Fruit fly (Drosophila melanogaster): ENCODE data around the gene CG7294.

CG7294 gene

dm6 chr2L:10704425-10704824, 15.4 kb upstream of the CG7294 start:
- no peak for TF ChIP-seq EcR (GFP tag; optimal IDR thresholded peaks at IDR 0.05)
- TF ChIP-seq usp (GFP tag; optimal IDR thresholded peaks at IDR 0.05): no peak
- TF ChIP-seq psq (optimal IDR thresholded peaks at IDR 0.05): no peak
- no peak for TF ChIP-seq Dll (optimal IDR thresholded peaks at IDR 0.05)
- no peak for TF ChIP-seq CG8478 (optimal IDR thresholded peaks at IDR 0.05)
- no peak for TF ChIP-seq pan (optimal IDR thresholded peaks at IDR 0.05)

DNA sequence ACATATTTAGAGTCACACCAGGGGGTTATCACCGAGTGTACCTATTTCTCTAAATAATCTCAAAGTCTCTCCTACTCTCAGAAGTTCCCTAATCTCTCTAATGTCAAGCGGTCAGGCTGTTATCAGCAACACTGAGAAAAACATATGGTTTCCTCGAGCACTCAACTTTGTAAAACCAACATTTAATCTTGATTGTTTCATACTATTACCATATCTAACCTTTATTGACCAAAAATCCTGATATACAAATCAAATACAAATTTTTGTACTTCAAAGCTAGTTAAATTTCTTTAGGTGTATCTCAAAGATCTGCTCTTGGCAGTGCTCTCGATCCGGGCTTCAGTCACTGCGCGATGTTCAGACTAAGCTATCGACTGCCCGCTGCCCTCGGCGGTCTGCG, 14.2 kb upstream of the CG7294 start, which contains the start of gene CG6415:
Gene CG6415, plus strand, starts transcription at position 341 of the 400 bp plus-strand sequence.
- TF ChIP-seq psq (optimal IDR thresholded peaks at IDR 0.05) (no peak), Dll (optimal IDR thresholded peaks at IDR 0.05) (no peak), EcR (GFP tag; optimal IDR thresholded peaks at IDR 0.05) (no peak)

DNA sequence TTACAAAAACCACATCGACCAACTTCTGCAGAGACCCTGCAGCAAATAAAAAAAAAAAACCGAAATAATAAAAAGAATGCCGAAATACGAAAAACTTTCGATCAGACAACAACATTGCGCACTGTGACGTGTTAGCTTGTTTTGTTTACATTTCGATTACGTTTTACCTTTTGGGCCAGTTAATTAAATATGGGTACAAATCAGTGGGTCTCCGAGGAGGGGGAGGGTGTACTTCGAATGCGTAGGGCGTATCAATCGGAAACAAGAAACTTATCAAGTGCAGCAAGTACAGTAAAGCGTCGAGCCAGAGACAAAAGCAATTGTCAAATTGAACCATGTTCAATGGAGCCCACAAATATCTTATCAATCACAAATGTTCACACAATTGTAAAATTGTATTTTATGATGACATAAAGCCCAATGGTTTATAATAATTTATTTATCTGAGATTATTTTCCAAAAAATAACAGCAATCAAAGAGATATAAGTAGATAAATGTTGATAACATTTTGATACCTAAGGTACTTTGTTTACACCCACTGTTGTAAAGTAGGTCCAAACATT, 12.5 kb upstream of the CG7294 start, which contains the start of gene Lip1:
Gene Lip1, minus strand, starts transcription at position 46 of the 564 bp plus-strand sequence.
- no peak for TF ChIP-seq pan (optimal IDR thresholded peaks at IDR 0.05)
- TF ChIP-seq psq (optimal IDR thresholded peaks at IDR 0.05): no peak
- TF ChIP-seq usp (GFP tag; optimal IDR thresholded peaks at IDR 0.05): no peak
- TF ChIP-seq EcR (GFP tag; optimal IDR thresholded peaks at IDR 0.05): no peak
- no peak for TF ChIP-seq Dll (optimal IDR thresholded peaks at IDR 0.05)
- TF ChIP-seq CG8478 (optimal IDR thresholded peaks at IDR 0.05): no peak

DNA sequence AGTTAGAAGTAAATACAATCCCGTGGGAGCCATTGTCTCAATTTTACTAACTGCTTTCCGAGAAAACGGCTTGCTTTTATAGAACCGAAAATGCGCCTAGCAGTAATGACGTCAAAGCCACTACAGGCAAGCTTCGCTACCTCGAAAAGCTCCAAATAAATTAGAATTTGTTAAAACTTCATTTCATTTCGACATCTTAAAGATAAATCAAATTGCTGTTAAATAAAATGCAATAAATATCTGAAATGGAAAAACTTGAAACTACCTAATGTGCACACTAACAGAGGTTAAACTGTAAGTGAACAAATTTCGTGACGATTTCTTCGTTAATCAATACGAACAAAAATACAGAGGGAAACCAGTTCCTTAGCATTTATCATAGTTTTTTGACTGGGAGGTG, 8.9 kb upstream of the CG7294 start, which contains the start of gene CG7300:
Gene CG7300, minus strand, starts transcription at position 52 of the 400 bp plus-strand sequence.
- TF ChIP-seq Dll (optimal IDR thresholded peaks at IDR 0.05) (no peak), psq (optimal IDR thresholded peaks at IDR 0.05) (no peak), EcR (GFP tag; optimal IDR thresholded peaks at IDR 0.05) (no peak), CG8478 (optimal IDR thresholded peaks at IDR 0.05) (no peak), usp (GFP tag; optimal IDR thresholded peaks at IDR 0.05) (no peak), pan (optimal IDR thresholded peaks at IDR 0.05) (no peak)

DNA sequence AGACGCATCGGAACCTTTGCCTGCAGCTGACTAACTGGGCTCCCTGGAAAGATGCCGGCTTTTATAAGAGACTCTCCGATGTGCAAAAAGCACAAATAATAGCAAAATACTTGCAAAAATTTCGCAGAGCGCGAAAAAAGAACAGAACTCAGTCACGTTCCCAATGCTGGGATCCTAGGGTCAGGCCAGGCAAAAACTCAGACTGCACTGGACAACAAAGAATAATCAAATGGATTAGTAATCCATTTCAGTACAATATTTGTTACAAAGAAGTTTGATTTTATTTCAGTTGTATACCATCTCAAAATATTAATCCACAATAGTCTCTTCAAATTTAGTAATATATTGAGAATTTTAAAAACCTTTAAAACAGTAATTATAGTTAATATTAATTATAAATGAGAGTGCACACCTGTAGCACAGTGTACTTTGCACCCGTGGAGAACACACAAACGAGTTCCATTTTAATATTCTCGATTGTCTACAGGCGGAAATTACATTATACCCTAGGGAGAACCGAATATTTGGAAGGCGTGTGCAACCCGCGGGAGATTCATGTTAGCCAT, 5.1 kb upstream of the CG7294 start, which contains the start of gene CG17108:
Gene CG17108, minus strand, starts transcription at position 51 of the 566 bp plus-strand sequence.
- TF ChIP-seq CG8478 (optimal IDR thresholded peaks at IDR 0.05) (no peak), pan (optimal IDR thresholded peaks at IDR 0.05) (no peak), Dll (optimal IDR thresholded peaks at IDR 0.05) (no peak), psq (optimal IDR thresholded peaks at IDR 0.05) (no peak), usp (GFP tag; optimal IDR thresholded peaks at IDR 0.05) (no peak), EcR (GFP tag; optimal IDR thresholded peaks at IDR 0.05) (no peak)

DNA sequence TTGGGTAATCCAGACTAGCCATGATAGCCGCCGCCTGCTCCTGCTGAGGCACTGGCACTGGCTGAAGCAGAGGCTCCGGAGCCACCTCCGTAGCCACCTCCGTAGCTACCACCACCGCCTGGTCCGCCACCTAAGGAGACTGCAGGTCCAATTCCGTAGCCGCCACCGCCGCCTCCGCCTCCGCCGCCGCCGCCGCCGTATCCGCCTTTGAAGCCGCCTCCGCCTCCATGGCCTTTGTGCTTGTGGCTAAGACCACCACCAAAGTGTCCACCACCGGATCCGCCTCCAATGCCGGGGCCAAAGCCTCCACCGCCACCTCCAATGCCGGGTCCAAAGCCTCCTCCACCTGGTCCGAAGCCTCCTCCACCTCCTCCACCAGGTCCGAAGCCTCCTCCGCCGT, 3.9 kb upstream of the CG7294 start:
- TF ChIP-seq Dll (optimal IDR thresholded peaks at IDR 0.05): no peak
- TF ChIP-seq EcR (GFP tag; optimal IDR thresholded peaks at IDR 0.05): no peak
- no peak for TF ChIP-seq CG8478 (optimal IDR thresholded peaks at IDR 0.05)
- no peak for TF ChIP-seq psq (optimal IDR thresholded peaks at IDR 0.05)
- TF ChIP-seq pan (optimal IDR thresholded peaks at IDR 0.05): no peak
- no peak for TF ChIP-seq usp (GFP tag; optimal IDR thresholded peaks at IDR 0.05)

- no peak for TF ChIP-seq pan (optimal IDR thresholded peaks at IDR 0.05)
- no peak for TF ChIP-seq CG8478 (optimal IDR thresholded peaks at IDR 0.05)
Measured at dm6 chr2L:10688764-10689163, 307 bp downstream of the CG7294 start.

DNA sequence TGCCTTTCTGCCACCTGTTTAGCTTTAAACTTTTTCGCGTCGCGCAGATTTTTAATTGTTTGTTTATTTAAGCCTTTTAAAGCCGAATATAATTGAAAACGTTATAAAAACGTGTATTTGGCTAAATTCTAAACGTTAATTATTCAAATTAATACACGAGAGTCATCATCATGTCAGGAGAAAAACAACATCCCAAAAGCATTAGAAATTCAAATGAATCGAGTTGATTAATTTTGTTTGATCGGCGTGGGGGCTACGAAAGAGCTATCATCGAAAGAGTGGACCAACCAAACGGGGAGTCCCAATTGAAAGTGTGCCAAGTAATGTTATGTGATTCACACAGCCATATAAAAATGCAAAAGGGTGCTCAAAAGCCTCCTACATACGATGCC, 1.3 kb downstream of the CG7294 start:
- TF ChIP-seq CG8478 (optimal IDR thresholded peaks at IDR 0.05): no peak
- no peak for TF ChIP-seq usp (GFP tag; optimal IDR thresholded peaks at IDR 0.05)
- TF ChIP-seq Dll (optimal IDR thresholded peaks at IDR 0.05): no peak
- no peak for TF ChIP-seq EcR (GFP tag; optimal IDR thresholded peaks at IDR 0.05)
- no peak for TF ChIP-seq pan (optimal IDR thresholded peaks at IDR 0.05)
- no peak for TF ChIP-seq psq (optimal IDR thresholded peaks at IDR 0.05)

DNA sequence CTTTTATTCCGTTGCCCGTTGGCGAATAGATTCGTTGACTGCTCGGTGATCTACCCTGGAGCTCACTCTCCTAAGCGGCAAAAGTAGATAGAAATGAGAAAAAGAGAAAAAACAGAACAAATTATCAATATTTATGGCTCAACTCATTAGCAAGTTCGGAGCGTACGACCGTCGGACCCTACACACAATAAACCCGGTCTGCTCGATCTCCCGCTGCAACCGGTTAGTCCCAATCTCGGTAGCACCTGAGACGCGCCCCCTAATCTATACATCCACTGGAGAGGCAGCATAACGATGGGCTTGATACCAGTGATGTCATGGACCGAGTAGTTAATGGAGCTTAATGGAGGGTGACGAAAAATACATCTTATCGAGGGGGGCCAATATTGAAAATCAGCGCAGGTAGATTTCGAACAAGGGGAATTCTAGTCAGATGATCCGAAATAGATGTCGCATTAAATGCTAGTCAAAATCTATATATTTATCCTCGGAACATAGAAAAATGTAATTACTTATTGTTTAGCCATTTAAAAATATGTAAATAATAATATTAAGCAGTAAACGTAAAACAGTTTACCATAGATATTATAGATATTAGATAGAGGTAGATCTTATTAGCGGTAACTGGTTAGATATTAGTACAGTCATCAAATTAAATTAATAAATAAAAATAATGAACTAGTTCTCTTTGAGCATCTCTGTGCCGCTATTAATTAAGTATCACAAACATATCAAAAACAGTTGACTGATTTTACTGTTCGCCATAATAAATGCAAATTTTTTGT, 1.9 kb downstream of the CG7294 start, which contains the start of gene CG7296:
Gene CG7296, minus strand, starts transcription at position 58 of the 785 bp plus-strand sequence.
- no peak for TF ChIP-seq EcR (GFP tag; optimal IDR thresholded peaks at IDR 0.05)
- no peak for TF ChIP-seq Dll (optimal IDR thresholded peaks at IDR 0.05)
- TF ChIP-seq usp (GFP tag; optimal IDR thresholded peaks at IDR 0.05): no peak
- TF ChIP-seq psq (optimal IDR thresholded peaks at IDR 0.05): no peak
- TF ChIP-seq pan (optimal IDR thresholded peaks at IDR 0.05): no peak
- TF ChIP-seq CG8478 (optimal IDR thresholded peaks at IDR 0.05): no peak

dm6 chr2L:10685666-10686065, 3.4 kb downstream of the CG7294 start:
- TF ChIP-seq Dll (optimal IDR thresholded peaks at IDR 0.05) (no peak), usp (GFP tag; optimal IDR thresholded peaks at IDR 0.05) (no peak), CG8478 (optimal IDR thresholded peaks at IDR 0.05) (no peak), EcR (GFP tag; optimal IDR thresholded peaks at IDR 0.05) (no peak)

- TF ChIP-seq EcR (GFP tag; optimal IDR thresholded peaks at IDR 0.05) (no peak), usp (GFP tag; optimal IDR thresholded peaks at IDR 0.05) (no peak), pan (optimal IDR thresholded peaks at IDR 0.05) (no peak), psq (optimal IDR thresholded peaks at IDR 0.05) (no peak), Dll (optimal IDR thresholded peaks at IDR 0.05) (no peak), CG8478 (optimal IDR thresholded peaks at IDR 0.05) (no peak)
Measured at dm6 chr2L:10684309-10684708, 4.8 kb downstream of the CG7294 start, which contains the start of gene CG7299. Gene CG7299, minus strand, starts transcription at chr2L:10684409.

- TF ChIP-seq pan (optimal IDR thresholded peaks at IDR 0.05) (no peak), EcR (GFP tag; optimal IDR thresholded peaks at IDR 0.05) (no peak), usp (GFP tag; optimal IDR thresholded peaks at IDR 0.05) (no peak), Dll (optimal IDR thresholded peaks at IDR 0.05) (no peak), CG8478 (optimal IDR thresholded peaks at IDR 0.05) (no peak), psq (optimal IDR thresholded peaks at IDR 0.05) (no peak)
Measured at dm6 chr2L:10682912-10683311, 6.2 kb downstream of the CG7294 start.

All from whole organism.